Worm (Caenorhabditis elegans) whole organism, L1 larva: ENCODE data around the gene sphk-1.
A peak's percentile ranks its signal among the peaks of the same experiment; 100 is the strongest.

Experiments
- C04F5.9 ChIP-seq: sonication (generic microtip); optimal IDR thresholded peaks from 2 replicates; lab custom pipeline; 2016; ENCODE audit warnings: missing genetic modification characterization, missing compliant biosample characterization
- C16A3.4 ChIP-seq: fragments of 150-350 bp; optimal IDR thresholded peaks from 2 replicates; lab custom pipeline; 2014; ENCODE audit warnings: missing biosample characterization, missing genetic modification characterization
- F16B12.6 ChIP-seq: fragments of 150-350 bp; optimal IDR thresholded peaks from 2 replicates; lab custom pipeline; 2014; ENCODE audit warnings: missing biosample characterization, missing genetic modification characterization
- aha-1 ChIP-seq: fragments of 150-350 bp; optimal IDR thresholded peaks from 2 replicates; lab custom pipeline; 2014; ENCODE audit warnings: missing biosample characterization, missing genetic modification characterization
- aly-2 ChIP-seq: fragments of 150-350 bp; optimal IDR thresholded peaks from 2 replicates; lab custom pipeline; 2014; ENCODE audit warnings: missing biosample characterization, missing genetic modification characterization
- blmp-1 ChIP-seq: fragments of 150-350 bp; optimal IDR thresholded peaks from 2 replicates; lab custom pipeline; 2014; ENCODE audit warnings: missing biosample characterization, missing genetic modification characterization
- ceh-63 ChIP-seq: fragments of 200-800 bp; sonication (Bioruptor generic); optimal IDR thresholded peaks from 2 replicates; lab custom pipeline; 2018; ENCODE audit warnings: mild to moderate bottlenecking, missing genetic modification characterization, missing compliant biosample characterization
- ceh-8 ChIP-seq: fragments of 200-800 bp; sonication (Bioruptor generic); optimal IDR thresholded peaks from 2 replicates; lab custom pipeline; 2018; ENCODE audit warnings: mild to moderate bottlenecking, missing genetic modification characterization, moderate library complexity, missing compliant biosample characterization
- ceh-88 ChIP-seq: fragments of 200-800 bp; sonication (Bioruptor generic); IDR thresholded peaks from 2 replicates; pipeline ENCODE4 v1.3.6; 2022; ENCODE audit warnings: missing genetic modification characterization, missing compliant biosample characterization
- ceh-90 ChIP-seq: sonication (generic microtip); optimal IDR thresholded peaks from 2 replicates; lab custom pipeline; 2016; ENCODE audit warnings: missing genetic modification characterization, missing compliant biosample characterization
- ces-1 ChIP-seq: fragments of 150-350 bp; optimal IDR thresholded peaks from 2 replicates; lab custom pipeline; 2014; ENCODE audit warnings: missing biosample characterization, missing genetic modification reagents, missing genetic modification characterization
- efl-1 ChIP-seq, 4 experiments: fragments of 150-350 bp; optimal IDR thresholded peaks in 3 of 4; peaks in 1 of 4; 1 replicate in 1 of 4; 2 replicates in 3 of 4; lab custom pipeline; 2014; ENCODE audit warnings: missing biosample characterization in 2 of 4, missing genetic modification characterization in 2 of 4, missing genetic modification reagents in 2 of 4
- efl-3 ChIP-seq: fragments of 200-800 bp; sonication (Bioruptor generic); optimal IDR thresholded peaks from 2 replicates; lab custom pipeline; 2018; ENCODE audit warnings: mild to moderate bottlenecking, missing genetic modification characterization, missing compliant biosample characterization
- egl-13 ChIP-seq: sonication (generic microtip); optimal IDR thresholded peaks from 2 replicates; lab custom pipeline; 2016; ENCODE audit warnings: missing genotype, missing genetic modification reagents, missing genetic modification characterization, missing compliant biosample characterization
- egl-27 ChIP-seq, 2 experiments: fragments of 150-350 bp in 1 of 2; sonication (generic microtip); optimal IDR thresholded peaks; 3 replicates each; lab custom pipeline; 2017 to 2018; ENCODE audit warnings: missing biosample characterization in 2 of 2, missing genetic modification characterization in 2 of 2, missing genetic modification reagents in 2 of 2
- elt-3 ChIP-seq, 6 experiments: fragments of 150-350 bp in 1 of 6; sonication (generic microtip); optimal IDR thresholded peaks; 2 replicates each; lab custom pipeline; 2017 to 2018; ENCODE audit warnings: missing biosample characterization in 6 of 6, missing genetic modification characterization in 6 of 6, inconsistent platforms in 1 of 6
- ets-5 ChIP-seq: fragments of 200-800 bp; sonication (Bioruptor generic); IDR thresholded peaks from 2 replicates; pipeline ENCODE4 v1.3.6; 2022; ENCODE audit warnings: missing genetic modification characterization, missing compliant biosample characterization
- fkh-10 ChIP-seq: sonication (generic microtip); optimal IDR thresholded peaks from 2 replicates; lab custom pipeline; 2017; ENCODE audit warnings: missing biosample characterization, missing genetic modification reagents, missing genetic modification characterization
- fkh-8 ChIP-seq: sonication (generic microtip); optimal IDR thresholded peaks from 2 replicates; lab custom pipeline; 2016; ENCODE audit warnings: mild to moderate bottlenecking, missing genetic modification characterization, missing compliant biosample characterization
- grh-1 ChIP-seq: fragments of 200-800 bp; sonication (Bioruptor generic); IDR thresholded peaks from 2 replicates; pipeline ENCODE4 v1.3.6; 2022; ENCODE audit warnings: missing genetic modification reagents, missing genetic modification characterization, missing compliant biosample characterization
- hlh-17 ChIP-seq: fragments of 200-800 bp; sonication (Bioruptor generic); optimal IDR thresholded peaks from 2 replicates; lab custom pipeline; 2018; ENCODE audit warnings: missing genetic modification characterization, mild to moderate bottlenecking, missing compliant biosample characterization, moderate library complexity, borderline replicate concordance
- hlh-4 ChIP-seq: sonication (generic microtip); optimal IDR thresholded peaks from 2 replicates; lab custom pipeline; 2016; ENCODE audit warnings: mild to moderate bottlenecking, missing genetic modification characterization, missing compliant biosample characterization
- hpl-2 ChIP-seq: fragments of 150-350 bp; optimal IDR thresholded peaks from 2 replicates; lab custom pipeline; 2014; ENCODE audit warnings: missing biosample characterization, missing genetic modification reagents, missing genetic modification characterization
- irx-1 ChIP-seq: sonication (generic microtip); optimal IDR thresholded peaks from 2 replicates; lab custom pipeline; 2016; ENCODE audit warnings: missing genetic modification characterization, missing compliant biosample characterization
- isw-1 ChIP-seq: fragments of 200-800 bp; sonication (Bioruptor generic); IDR thresholded peaks from 2 replicates; pipeline ENCODE4 v1.3.6; 2022; ENCODE audit warnings: missing genetic modification characterization, missing compliant biosample characterization
- jun-1 ChIP-seq: fragments of 150-350 bp; optimal IDR thresholded peaks from 2 replicates; lab custom pipeline; 2014; ENCODE audit warnings: missing biosample characterization, missing genetic modification reagents, missing genetic modification characterization
- lin-35 ChIP-seq, 2 experiments: fragments of 150-350 bp; optimal IDR thresholded peaks; 2 replicates each; lab custom pipeline; 2014; ENCODE audit warnings: missing biosample characterization in 2 of 2, missing genetic modification characterization in 2 of 2, missing genetic modification reagents in 2 of 2
- lin-39 ChIP-seq: fragments of 150-350 bp; optimal IDR thresholded peaks from 2 replicates; lab custom pipeline; 2014; ENCODE audit warnings: missing biosample characterization, missing genetic modification reagents, missing genetic modification characterization
- mab-9 ChIP-seq: fragments of 200-800 bp; sonication (Bioruptor generic); IDR thresholded peaks from 2 replicates; pipeline ENCODE4 v1.3.6; 2022; ENCODE audit warnings: missing genetic modification reagents, missing genetic modification characterization, missing compliant biosample characterization
- mdl-1 ChIP-seq, 2 experiments: fragments of 150-350 bp; optimal IDR thresholded peaks; 2 replicates each; lab custom pipeline; 2014 to 2017; ENCODE audit warnings: missing biosample characterization in 2 of 2, missing genetic modification characterization in 2 of 2, inconsistent platforms in 1 of 2
- mef-2 ChIP-seq: fragments of 150-350 bp; optimal IDR thresholded peaks from 2 replicates; lab custom pipeline; 2014; ENCODE audit warnings: missing biosample characterization, missing genetic modification characterization
- mep-1 ChIP-seq: fragments of 150-350 bp; optimal IDR thresholded peaks from 2 replicates; lab custom pipeline; 2014; ENCODE audit warnings: missing biosample characterization, missing genetic modification characterization
- nhr-11 ChIP-seq: fragments of 150-350 bp; optimal IDR thresholded peaks from 2 replicates; lab custom pipeline; 2014; ENCODE audit warnings: missing biosample characterization, missing genetic modification characterization
- nhr-12 ChIP-seq: sonication (generic microtip); optimal IDR thresholded peaks from 2 replicates; lab custom pipeline; 2017; ENCODE audit warnings: missing biosample characterization, missing genetic modification characterization
- nhr-19 ChIP-seq: fragments of 200-800 bp; sonication (Bioruptor generic); conservative IDR thresholded peaks from 2 replicates; pipeline ENCODE4 v1.3.6; 2022; ENCODE audit warnings: missing genetic modification characterization, missing compliant biosample characterization
- nhr-20 ChIP-seq: sonication (generic microtip); optimal IDR thresholded peaks from 2 replicates; lab custom pipeline; 2016; ENCODE audit warnings: mild to moderate bottlenecking, missing genetic modification characterization, missing compliant biosample characterization
- nhr-237 ChIP-seq: fragments of 150-350 bp; optimal IDR thresholded peaks from 2 replicates; lab custom pipeline; 2014; ENCODE audit warnings: missing biosample characterization, missing genetic modification characterization
- nhr-28 ChIP-seq: fragments of 150-350 bp; optimal IDR thresholded peaks from 2 replicates; lab custom pipeline; 2014; ENCODE audit warnings: missing biosample characterization, missing genetic modification characterization
- nhr-77 ChIP-seq: fragments of 150-350 bp; optimal IDR thresholded peaks from 2 replicates; lab custom pipeline; 2014; ENCODE audit warnings: missing biosample characterization, missing genetic modification characterization
- nhr-84 ChIP-seq: sonication (generic microtip); optimal IDR thresholded peaks from 2 replicates; lab custom pipeline; 2017; ENCODE audit warnings: missing biosample characterization, missing genetic modification characterization
- nhr-85 ChIP-seq: sonication (generic microtip); peaks from one replicate; lab custom pipeline; 2016; ENCODE audit warnings: missing genetic modification characterization, inconsistent platforms, missing compliant biosample characterization
- pag-3 ChIP-seq: sonication (generic microtip); optimal IDR thresholded peaks from 2 replicates; lab custom pipeline; 2017; ENCODE audit warnings: missing genetic modification characterization, mild to moderate bottlenecking, missing compliant biosample characterization, antibody characterized with exemption, borderline replicate concordance; ENCODE audit not compliant: insufficient read depth
- snu-23 ChIP-seq: sonication (generic microtip); optimal IDR thresholded peaks from 2 replicates; lab custom pipeline; 2016; ENCODE audit warnings: missing genetic modification characterization, missing compliant biosample characterization
- sox-4 ChIP-seq: sonication (generic microtip); optimal IDR thresholded peaks from 2 replicates; lab custom pipeline; 2016; ENCODE audit warnings: missing genetic modification characterization, missing compliant biosample characterization
- swsn-7 ChIP-seq: sonication (generic microtip); optimal IDR thresholded peaks from 2 replicates; lab custom pipeline; 2016; ENCODE audit warnings: missing genetic modification characterization, missing compliant biosample characterization
- tbx-2 ChIP-seq: sonication (generic microtip); optimal IDR thresholded peaks from 2 replicates; lab custom pipeline; 2016; ENCODE audit warnings: missing genetic modification characterization, missing compliant biosample characterization
- tlp-1 ChIP-seq: fragments of 150-350 bp; optimal IDR thresholded peaks from 2 replicates; lab custom pipeline; 2014; ENCODE audit warnings: missing biosample characterization, missing genetic modification characterization
- unc-86 ChIP-seq: sonication (generic microtip); optimal IDR thresholded peaks from 2 replicates; lab custom pipeline; 2016; ENCODE audit warnings: missing genetic modification characterization, missing compliant biosample characterization
- vab-15 ChIP-seq: sonication (generic microtip); optimal IDR thresholded peaks from 2 replicates; lab custom pipeline; 2017; ENCODE audit warnings: missing genotype, mild to moderate bottlenecking, missing genetic modification characterization, missing compliant biosample characterization
- zip-4 ChIP-seq: fragments of 200-800 bp; sonication (Bioruptor generic); optimal IDR thresholded peaks from 2 replicates; lab custom pipeline; 2018; ENCODE audit warnings: mild to moderate bottlenecking, missing genetic modification characterization, moderate library complexity, missing compliant biosample characterization
- ztf-11 ChIP-seq, 2 experiments: sonication (generic microtip); optimal IDR thresholded peaks; 2 replicates each; lab custom pipeline; 2016 to 2017; ENCODE audit warnings: missing genetic modification characterization in 2 of 2, missing biosample characterization in 1 of 2, missing compliant biosample characterization in 1 of 2
- ztf-4 ChIP-seq: fragments of 150-350 bp; optimal IDR thresholded peaks from 2 replicates; lab custom pipeline; 2014; ENCODE audit warnings: missing biosample characterization, missing genetic modification characterization

Gene sphk-1

DNA sequence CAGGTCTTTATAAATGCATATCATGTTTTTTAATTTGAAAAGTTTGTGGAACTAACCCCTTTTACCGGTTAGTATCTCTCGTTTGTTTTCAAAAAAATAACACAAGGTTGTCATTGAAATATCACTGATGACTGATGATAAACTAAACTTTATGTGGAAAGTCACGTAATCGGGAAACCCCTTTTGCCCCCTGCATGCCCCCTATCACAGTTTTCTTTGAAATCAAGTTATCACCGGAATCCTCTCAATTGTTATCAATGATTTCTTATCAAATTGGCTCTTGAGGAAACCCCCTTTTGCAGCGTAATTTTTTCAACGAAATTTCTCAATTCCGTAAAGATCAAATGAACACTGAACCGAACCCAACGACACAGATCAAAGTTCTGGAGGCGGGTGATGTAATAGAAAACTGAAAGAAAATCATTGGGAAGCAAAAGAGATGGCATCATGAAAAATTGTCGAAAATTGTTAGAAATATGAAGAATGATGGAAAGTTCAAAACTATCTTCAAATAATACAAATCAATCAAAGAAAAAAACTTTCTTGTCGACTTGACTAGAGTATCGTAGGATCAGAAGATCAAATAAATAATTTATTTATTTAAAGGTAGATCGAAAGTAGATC, 39.0 kb upstream of the sphk-1 start (continued):
- TF ChIP-seq snu-23 (GFP tag; lab: Kevin White, UChicago), result peak; percentile 70
- no peak for TF ChIP-seq mep-1 (tag; lab: Kevin White, UChicago)
- no peak for TF ChIP-seq nhr-84 (tag; lab: Kevin White, UChicago)
- TF ChIP-seq hlh-17, result no peak
- TF ChIP-seq isw-1, result no peak
- peak; percentile 93 for TF ChIP-seq nhr-20
- TF ChIP-seq ztf-4, result no peak
- peak in 1 of 2 experiments; percentile 15 for TF ChIP-seq efl-1 (optimal IDR thresholded peaks at IDR 0.05; lab: Kevin White, UChicago)
- peak in 1 of 2 experiments; percentile 89 for TF ChIP-seq efl-1 (GFP tag; optimal IDR thresholded peaks at IDR 0.05 in 1 of 2; lab: Kevin White, UChicago)
- TF ChIP-seq aly-2 (tag; lab: Kevin White, UChicago), result no peak
- TF ChIP-seq aha-1 (tag; lab: Kevin White, UChicago), result peak; percentile 46
- no peak for TF ChIP-seq ces-1
- TF ChIP-seq mdl-1 (tag; optimal IDR thresholded peaks at IDR 0.05; lab: Kevin White, UChicago), result peak in 1 of 2 experiments; percentile 63
- TF ChIP-seq zip-4 (GFP tag; lab: Kevin White, UChicago), result no peak
- TF ChIP-seq irx-1 (tag; lab: Kevin White, UChicago), result no peak
- TF ChIP-seq vab-15 (tag; lab: Kevin White, UChicago), result no peak
- no peak for TF ChIP-seq ztf-11 (tag; optimal IDR thresholded peaks at IDR 0.05; lab: Kevin White, UChicago)
- TF ChIP-seq efl-3 (GFP tag; lab: Kevin White, UChicago), result no peak
- no peak for TF ChIP-seq fkh-8 (tag; lab: Kevin White, UChicago)
- TF ChIP-seq nhr-12, result no peak
- no peak for TF ChIP-seq C04F5.9 (tag; lab: Kevin White, UChicago)
- no peak for TF ChIP-seq mab-9
- TF ChIP-seq C16A3.4 (tag; lab: Kevin White, UChicago), result peak; percentile 14
- no peak for TF ChIP-seq ets-5
- TF ChIP-seq mef-2 (tag; lab: Kevin White, UChicago), result no peak
- TF ChIP-seq jun-1 (tag; lab: Kevin White, UChicago), result no peak
- no peak for TF ChIP-seq nhr-237 (tag; lab: Kevin White, UChicago)
- no peak for TF ChIP-seq swsn-7
- no peak for TF ChIP-seq ceh-90 (tag; lab: Kevin White, UChicago)
- TF ChIP-seq tlp-1 (tag; lab: Kevin White, UChicago), result no peak
- TF ChIP-seq nhr-28, result no peak
- no peak for TF ChIP-seq ceh-8
- TF ChIP-seq tbx-2 (tag; lab: Kevin White, UChicago), result peak; percentile 65
- TF ChIP-seq nhr-11 (tag; lab: Kevin White, UChicago), result no peak
- peak in 1 of 2 experiments; percentile 19 for TF ChIP-seq egl-27 (tag; optimal IDR thresholded peaks at IDR 0.05; lab: Kevin White, UChicago)
- TF ChIP-seq pag-3 (tag; lab: Kevin White, UChicago), result no peak
- peak; percentile 96 for TF ChIP-seq nhr-85 (tag; lab: Kevin White, UChicago)
- no peak for TF ChIP-seq ceh-88 (GFP tag; lab: Robert Waterston, UW)
- no peak for TF ChIP-seq hpl-2 (GFP tag; lab: Kevin White, UChicago)
- TF ChIP-seq egl-13, result no peak
- TF ChIP-seq hlh-4 (tag; lab: Kevin White, UChicago), result no peak
- TF ChIP-seq nhr-19 (GFP tag; lab: Robert Waterston, UW), result peak; percentile 77
- TF ChIP-seq ceh-63, result no peak
- TF ChIP-seq fkh-10 (GFP tag; lab: Kevin White, UChicago), result no peak
- peak; percentile 83 for TF ChIP-seq blmp-1
- TF ChIP-seq lin-39 (tag; lab: Kevin White, UChicago), result no peak
- TF ChIP-seq grh-1 (GFP tag; lab: Robert Waterston, UW), result peak; percentile 76
- no peak for TF ChIP-seq unc-86 (tag; lab: Kevin White, UChicago)
- no peak for TF ChIP-seq nhr-77 (tag; lab: Kevin White, UChicago)
- peak in 1 of 2 experiments; percentile 40 for TF ChIP-seq lin-35 (GFP tag; optimal IDR thresholded peaks at IDR 0.05; lab: Kevin White, UChicago)
- TF ChIP-seq elt-3 (tag; optimal IDR thresholded peaks at IDR 0.05; lab: Kevin White, UChicago), result peak; percentile 77 to 97 (median 95)
- no peak for TF ChIP-seq sox-4
- TF ChIP-seq F16B12.6 (tag; lab: Kevin White, UChicago), result no peak
